Worm (Caenorhabditis elegans) whole organism, L4 larva: ENCODE measurements around the gene lron-5.

Experiments
- D1046.2 ChIP-seq: fragments of 200-800 bp; sonication (Bioruptor generic); IDR thresholded peaks from 2 replicates; pipeline ENCODE4 v1.3.6; 2022; ENCODE audit warnings: missing genetic modification characterization, missing compliant biosample characterization
- F10B5.3 ChIP-seq: sonication (generic microtip); optimal IDR thresholded peaks from 2 replicates; lab custom pipeline; 2016; ENCODE audit warnings: mild to moderate bottlenecking, missing genetic modification characterization, missing compliant biosample characterization
- R02D3.7 ChIP-seq: fragments of 150-350 bp; sonication (generic microtip); optimal IDR thresholded peaks from 3 replicates; lab custom pipeline; 2014; ENCODE audit warnings: missing biosample characterization, missing genetic modification characterization
- Y105C5A.15 ChIP-seq: fragments of 200-800 bp; sonication (Bioruptor generic); IDR thresholded peaks from 2 replicates; pipeline ENCODE4 v1.3.6; 2022; ENCODE audit warnings: missing genetic modification characterization, missing compliant biosample characterization
- Y48G9A.11 ChIP-seq: fragments of 200-800 bp; sonication (Bioruptor generic); IDR thresholded peaks from 2 replicates; pipeline ENCODE4 v1.3.6; 2022; ENCODE audit warnings: missing genetic modification reagents, missing genetic modification characterization, missing compliant biosample characterization
- Y5F2A.4 ChIP-seq: fragments of 200-800 bp; sonication (Bioruptor generic); optimal IDR thresholded peaks from 2 replicates; lab custom pipeline; 2018; ENCODE audit warnings: mild to moderate bottlenecking, missing genetic modification characterization, missing compliant biosample characterization
- ZK337.2 ChIP-seq: fragments of 200-800 bp; sonication (Bioruptor generic); IDR thresholded peaks from 2 replicates; pipeline ENCODE4 v1.3.6; 2022; ENCODE audit warnings: missing genetic modification reagents, missing genetic modification characterization, missing compliant biosample characterization
- aha-1 ChIP-seq: fragments of 150-350 bp; peaks from one replicate; lab custom pipeline; 2014; ENCODE audit warnings: missing biosample characterization, missing genetic modification characterization
- attf-4 ChIP-seq: sonication (generic microtip); optimal IDR thresholded peaks from 3 replicates; lab custom pipeline; 2017; ENCODE audit warnings: missing biosample characterization, missing genetic modification characterization
- ceh-32 ChIP-seq: sonication (generic microtip); optimal IDR thresholded peaks from 2 replicates; lab custom pipeline; 2016; ENCODE audit warnings: mild to moderate bottlenecking, missing genetic modification characterization, missing compliant biosample characterization; ENCODE audit not compliant: poor library complexity
- ceh-44 ChIP-seq: fragments of 200-800 bp; sonication (Bioruptor generic); IDR thresholded peaks from 2 replicates; pipeline ENCODE4 v1.3.6; 2022; ENCODE audit warnings: missing genetic modification reagents, missing genetic modification characterization, missing compliant biosample characterization
- ces-1 ChIP-seq: fragments of 150-350 bp; sonication (generic microtip); optimal IDR thresholded peaks from 4 replicates; lab custom pipeline; 2014; ENCODE audit warnings: missing biosample characterization, missing genetic modification reagents, missing genetic modification characterization
- cey-2 ChIP-seq: sonication (generic microtip); optimal IDR thresholded peaks from 3 replicates; lab custom pipeline; 2017; ENCODE audit warnings: missing genetic modification characterization, mild to moderate bottlenecking, missing compliant biosample characterization, antibody characterized with exemption, borderline replicate concordance; ENCODE audit not compliant: insufficient read depth
- daf-16 ChIP-seq, 3 experiments: sonication (generic microtip); optimal IDR thresholded peaks; 2 replicates each; lab custom pipeline; 2016 to 2017; ENCODE audit warnings: missing genetic modification characterization in 3 of 3, missing genetic modification reagents in 3 of 3, mild to moderate bottlenecking in 2 of 3, missing compliant biosample characterization in 2 of 3, missing biosample characterization in 1 of 3, moderate library complexity in 1 of 3
- dpl-1 ChIP-seq: fragments of 150-350 bp; optimal IDR thresholded peaks from 2 replicates; lab custom pipeline; 2014; ENCODE audit warnings: missing biosample characterization, missing genetic modification reagents, missing genetic modification characterization
- duxl-1 ChIP-seq: sonication (generic microtip); optimal IDR thresholded peaks from 2 replicates; lab custom pipeline; 2016; ENCODE audit warnings: mild to moderate bottlenecking, missing genetic modification characterization, moderate library complexity, missing compliant biosample characterization; ENCODE audit not compliant: poor library complexity
- egl-27 ChIP-seq: sonication (generic microtip); optimal IDR thresholded peaks from 3 replicates; lab custom pipeline; 2017; ENCODE audit warnings: missing biosample characterization, missing genetic modification reagents, missing genetic modification characterization
- egl-43 ChIP-seq: fragments of 200-800 bp; sonication (Bioruptor generic); IDR thresholded peaks from 2 replicates; pipeline ENCODE4 v1.3.6; 2022; ENCODE audit warnings: missing genetic modification reagents, missing genetic modification characterization, missing compliant biosample characterization
- fkh-10 ChIP-seq: fragments of 150-350 bp; optimal IDR thresholded peaks from 2 replicates; lab custom pipeline; 2014; ENCODE audit warnings: missing biosample characterization, missing genetic modification reagents, missing genetic modification characterization
- fos-1 ChIP-seq: fragments of 150-350 bp; optimal IDR thresholded peaks from 2 replicates; lab custom pipeline; 2014; ENCODE audit warnings: missing biosample characterization, missing genetic modification characterization
- hlh-11 ChIP-seq: fragments of 200-800 bp; sonication (Bioruptor generic); optimal IDR thresholded peaks from 2 replicates; lab custom pipeline; 2018; ENCODE audit warnings: mild to moderate bottlenecking, missing genetic modification characterization, missing compliant biosample characterization
- jun-1 ChIP-seq: fragments of 150-350 bp; optimal IDR thresholded peaks from 2 replicates; lab custom pipeline; 2014; ENCODE audit warnings: missing biosample characterization, missing genetic modification reagents, missing genetic modification characterization
- lim-7 ChIP-seq: fragments of 200-800 bp; sonication (Bioruptor generic); IDR thresholded peaks from 2 replicates; pipeline ENCODE4 v1.3.6; 2022; ENCODE audit warnings: missing genetic modification characterization, missing compliant biosample characterization
- lin-13 ChIP-seq: fragments of 150-350 bp; optimal IDR thresholded peaks from 2 replicates; lab custom pipeline; 2014; ENCODE audit warnings: missing biosample characterization, missing genetic modification reagents, missing genetic modification characterization
- lin-15B ChIP-seq: fragments of 150-350 bp; sonication (generic microtip); optimal IDR thresholded peaks from 3 replicates; lab custom pipeline; 2014; ENCODE audit warnings: missing biosample characterization, missing genetic modification characterization
- lir-3 ChIP-seq: sonication (generic microtip); optimal IDR thresholded peaks from 2 replicates; lab custom pipeline; 2016; ENCODE audit warnings: mild to moderate bottlenecking, missing genetic modification characterization, missing compliant biosample characterization
- lsy-2 ChIP-seq, 2 experiments: fragments of 150-350 bp in 1 of 2; sonication (generic microtip) in 1 of 2; optimal IDR thresholded peaks; 2 replicates each; lab custom pipeline; 2014 to 2017; ENCODE audit warnings: missing biosample characterization in 2 of 2, missing genetic modification characterization in 2 of 2
- madf-5 ChIP-seq, 2 experiments: fragments of 200-800 bp; sonication (Bioruptor generic); IDR thresholded peaks; 2 replicates each; pipeline ENCODE4 v1.3.6; 2022; ENCODE audit warnings: missing compliant biosample characterization in 2 of 2, missing genetic modification characterization in 2 of 2
- madf-9 ChIP-seq: fragments of 200-800 bp; sonication (Bioruptor generic); conservative IDR thresholded peaks from 2 replicates; pipeline ENCODE4 v1.3.6; 2022; ENCODE audit warnings: missing genetic modification reagents, missing genetic modification characterization, missing compliant biosample characterization
- mdl-1 ChIP-seq, 2 experiments: fragments of 150-350 bp in 1 of 2; sonication (generic microtip) in 1 of 2; optimal IDR thresholded peaks; 2 replicates each; lab custom pipeline; 2014 to 2017; ENCODE audit warnings: missing biosample characterization in 2 of 2, missing genetic modification characterization in 2 of 2
- mes-2 ChIP-seq: sonication (generic microtip); optimal IDR thresholded peaks from 2 replicates; lab custom pipeline; 2016; ENCODE audit warnings: missing genotype, mild to moderate bottlenecking, missing genetic modification characterization, missing compliant biosample characterization; ENCODE audit not compliant: poor library complexity, severe bottlenecking
- mxl-3 ChIP-seq: fragments of 200-800 bp; sonication (Bioruptor generic); optimal IDR thresholded peaks from 2 replicates; lab custom pipeline; 2018; ENCODE audit warnings: mild to moderate bottlenecking, missing genetic modification characterization, missing compliant biosample characterization
- nhr-11 ChIP-seq: fragments of 150-350 bp; optimal IDR thresholded peaks from 2 replicates; lab custom pipeline; 2014; ENCODE audit warnings: missing biosample characterization, missing genetic modification characterization
- nhr-111 ChIP-seq: fragments of 200-800 bp; sonication (Bioruptor generic); optimal IDR thresholded peaks from 2 replicates; lab custom pipeline; 2018; ENCODE audit warnings: mild to moderate bottlenecking, missing genetic modification characterization, missing compliant biosample characterization
- nhr-28 ChIP-seq: fragments of 150-350 bp; optimal IDR thresholded peaks from 2 replicates; lab custom pipeline; 2014; ENCODE audit warnings: missing biosample characterization, missing genetic modification characterization
- nhr-41 ChIP-seq: fragments of 200-800 bp; sonication (Bioruptor generic); IDR thresholded peaks from 2 replicates; pipeline ENCODE4 v1.3.6; 2022; ENCODE audit warnings: missing genetic modification reagents, missing genetic modification characterization, missing compliant biosample characterization
- nhr-6 ChIP-seq: fragments of 150-350 bp; optimal IDR thresholded peaks from 2 replicates; lab custom pipeline; 2014; ENCODE audit warnings: missing biosample characterization, missing genetic modification characterization
- nhr-77 ChIP-seq: fragments of 150-350 bp; optimal IDR thresholded peaks from 2 replicates; lab custom pipeline; 2014; ENCODE audit warnings: missing biosample characterization, missing genetic modification characterization
- php-3 ChIP-seq: fragments of 200-800 bp; sonication (Bioruptor generic); IDR thresholded peaks from 2 replicates; pipeline ENCODE4 v1.3.6; 2022; ENCODE audit warnings: missing genetic modification reagents, missing genetic modification characterization, missing compliant biosample characterization
- sdz-12 ChIP-seq: fragments of 200-800 bp; sonication (Bioruptor generic); optimal IDR thresholded peaks from 2 replicates; lab custom pipeline; 2018; ENCODE audit warnings: mild to moderate bottlenecking, missing genetic modification characterization, missing compliant biosample characterization
- skn-1 ChIP-seq: fragments of 150-350 bp; optimal IDR thresholded peaks from 2 replicates; lab custom pipeline; 2014; ENCODE audit warnings: missing biosample characterization, missing genetic modification characterization
- spr-1 ChIP-seq: sonication (generic microtip); optimal IDR thresholded peaks from 2 replicates; lab custom pipeline; 2016; ENCODE audit warnings: mild to moderate bottlenecking, missing genetic modification characterization, missing compliant biosample characterization
- tag-97 ChIP-seq: fragments of 200-800 bp; sonication (Bioruptor generic); IDR thresholded peaks from 2 replicates; pipeline ENCODE4 v1.3.6; 2022; ENCODE audit warnings: missing genetic modification characterization, missing compliant biosample characterization
- tra-1 ChIP-seq: fragments of 200-800 bp; sonication (Bioruptor generic); IDR thresholded peaks from 2 replicates; pipeline ENCODE4 v1.3.6; 2022; ENCODE audit warnings: missing genetic modification reagents, missing genetic modification characterization, missing compliant biosample characterization
- unc-39 ChIP-seq: sonication (generic microtip); optimal IDR thresholded peaks from 2 replicates; lab custom pipeline; 2017; ENCODE audit warnings: missing biosample characterization, missing genetic modification characterization
- unc-62 ChIP-seq, 3 experiments: fragments of 150-350 bp in 1 of 3; sonication (generic microtip); optimal IDR thresholded peaks in 2 of 3; peaks in 1 of 3; 1 replicate in 1 of 3; 2 replicates in 2 of 3; lab custom pipeline; 2014 to 2017; ENCODE audit warnings: missing biosample characterization in 3 of 3, missing genetic modification characterization in 3 of 3, missing genetic modification reagents in 3 of 3, missing genotype in 1 of 3
- zag-1 ChIP-seq: fragments of 150-350 bp; optimal IDR thresholded peaks from 2 replicates; lab custom pipeline; 2014; ENCODE audit warnings: missing biosample characterization, missing genetic modification characterization
- zfp-2 ChIP-seq: sonication (generic microtip); optimal IDR thresholded peaks from 2 replicates; lab custom pipeline; 2016; ENCODE audit warnings: mild to moderate bottlenecking, missing genetic modification characterization, missing compliant biosample characterization

lron-5 gene

DNA sequence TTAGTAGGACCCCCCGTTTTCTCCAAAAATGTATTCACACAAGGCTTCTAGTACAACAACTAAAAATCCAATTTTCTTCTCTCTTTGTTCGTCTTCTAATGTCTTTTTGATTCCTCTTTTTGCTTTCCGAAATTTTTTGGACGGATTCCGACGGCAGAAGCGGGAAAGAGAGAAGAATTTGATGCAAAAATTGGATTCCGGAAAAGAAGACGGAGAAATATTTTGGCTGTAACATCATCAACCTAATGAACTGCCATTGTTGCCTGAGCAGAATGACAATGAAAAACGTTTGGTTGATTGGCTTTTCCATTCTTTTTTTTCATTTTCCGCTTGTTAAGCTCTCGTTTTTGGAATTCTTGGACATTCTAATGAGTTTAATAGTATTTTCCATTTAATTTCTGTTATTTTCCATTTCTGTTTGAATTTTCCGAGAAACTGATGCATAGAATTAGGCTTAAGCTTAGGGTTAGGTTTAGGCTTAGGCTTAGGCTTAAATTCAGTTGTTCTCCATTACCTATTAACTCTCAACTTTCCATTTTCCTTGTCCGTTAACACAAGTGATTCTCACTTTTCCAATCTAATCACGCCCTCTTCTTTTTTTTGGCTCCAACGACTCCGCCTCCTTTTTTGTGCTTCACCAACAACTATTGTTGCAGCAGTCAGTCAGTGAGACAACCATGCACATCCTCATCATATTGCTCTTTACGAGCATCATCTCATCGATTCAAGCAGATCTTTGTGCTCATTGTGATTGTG lies at the start of gene lron-5:
TSS of gene lron-5 (plus strand) at position 655 of the 756 bp plus-strand sequence.
- TF ChIP-seq php-3 (no peak), hlh-11 (tag; lab: Kevin White, UChicago) (no peak), lim-7 (GFP tag; lab: Robert Waterston, UW) (no peak), zag-1 (tag; lab: Kevin White, UChicago) (no peak), ces-1 (GFP tag; lab: Kevin White, UChicago) (peak; percentile 28), egl-43 (GFP tag; lab: Robert Waterston, UW) (no peak), nhr-41 (GFP tag; lab: Robert Waterston, UW) (no peak), madf-5 (GFP tag; IDR thresholded peaks at IDR 0.05; lab: Robert Waterston, UW) (no peak), unc-62 (GFP tag; optimal IDR thresholded peaks at IDR 0.05 in 1 of 2; lab: Kevin White, UChicago) (peak in 1 of 2 experiments; percentile 91), unc-62 (tag; optimal IDR thresholded peaks at IDR 0.05; lab: Kevin White, UChicago) (no peak), spr-1 (tag; lab: Kevin White, UChicago) (no peak), daf-16 (GFP tag; optimal IDR thresholded peaks at IDR 0.05; lab: Kevin White, UChicago) (no peak), daf-16 (tag; optimal IDR thresholded peaks at IDR 0.05; lab: Kevin White, UChicago) (no peak), ceh-32 (tag; lab: Kevin White, UChicago) (no peak), aha-1 (peak; percentile 46), sdz-12 (GFP tag; lab: Kevin White, UChicago) (no peak), duxl-1 (tag; lab: Kevin White, UChicago) (no peak), attf-4 (tag; lab: Kevin White, UChicago) (no peak), fkh-10 (GFP tag; lab: Kevin White, UChicago) (peak; percentile 78), mxl-3 (GFP tag; lab: Kevin White, UChicago) (no peak), unc-39 (no peak), D1046.2 (GFP tag; lab: Robert Waterston, UW) (no peak), lin-13 (GFP tag; lab: Kevin White, UChicago) (no peak), tag-97 (GFP tag; lab: Robert Waterston, UW) (no peak), mdl-1 (tag; optimal IDR thresholded peaks at IDR 0.05; lab: Kevin White, UChicago) (no peak), skn-1 (no peak)

DNA sequence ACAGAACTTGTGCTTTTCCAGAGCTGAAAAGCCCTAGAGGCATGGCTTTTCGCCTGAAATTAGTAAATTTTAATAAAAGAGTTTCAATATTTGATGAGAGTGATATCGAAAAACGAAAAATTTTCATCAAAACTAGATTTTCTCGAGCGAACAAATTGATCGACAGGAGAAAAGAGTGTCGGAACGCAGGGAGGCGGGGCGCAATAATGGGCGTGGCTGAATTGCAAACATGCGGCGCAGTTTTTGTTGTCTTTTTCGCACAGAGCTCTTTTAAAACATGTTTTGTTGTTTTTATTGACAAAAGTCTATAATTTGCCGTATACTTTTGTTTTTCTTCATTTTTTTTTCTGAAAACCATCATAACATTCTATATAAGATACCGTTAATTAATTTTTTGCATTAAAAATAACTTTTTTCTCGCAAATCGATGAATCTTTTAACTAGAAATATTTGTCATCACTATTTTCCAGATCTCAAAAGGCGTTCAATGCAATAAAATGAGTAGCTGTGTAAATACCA lies 44.4 kb upstream of the lron-5 start, which contains the start of the genes sel-5 and wdr-48:
TSS of gene sel-5 (minus strand) at position 53 of the 519 bp plus-strand sequence.
TSS of gene wdr-48 (plus strand) at position 469 of the 519 bp plus-strand sequence.
- TF ChIP-seq lin-15B (tag; lab: Kevin White, UChicago) (no peak), skn-1 (no peak), Y105C5A.15 (no peak), mes-2 (peak; percentile 66), egl-27 (no peak), fos-1 (tag; lab: Kevin White, UChicago) (no peak), tra-1 (GFP tag; lab: Robert Waterston, UW) (no peak), dpl-1 (GFP tag; lab: Kevin White, UChicago) (peak; percentile 47), nhr-77 (tag; lab: Kevin White, UChicago) (no peak), cey-2 (tag; lab: Kevin White, UChicago) (no peak), nhr-28 (tag; lab: Kevin White, UChicago) (peak; percentile 38), nhr-11 (tag; lab: Kevin White, UChicago) (no peak), Y48G9A.11 (GFP tag; lab: Robert Waterston, UW) (no peak), F10B5.3 (tag; lab: Kevin White, UChicago) (no peak), R02D3.7 (no peak), nhr-6 (tag; lab: Kevin White, UChicago) (peak; percentile 22), lsy-2 (tag; optimal IDR thresholded peaks at IDR 0.05; lab: Kevin White, UChicago) (peak in 1 of 2 experiments; percentile 62), ceh-44 (GFP tag; lab: Robert Waterston, UW) (no peak), ZK337.2 (GFP tag; lab: Robert Waterston, UW) (no peak), nhr-111 (no peak), lir-3 (tag; lab: Kevin White, UChicago) (no peak), zfp-2 (tag; lab: Kevin White, UChicago) (no peak), madf-9 (no peak), Y5F2A.4 (GFP tag; lab: Kevin White, UChicago) (no peak), jun-1 (tag; lab: Kevin White, UChicago) (no peak), aha-1 (no peak), egl-43 (GFP tag; lab: Robert Waterston, UW) (no peak)
